Fruit fly (Drosophila melanogaster) whole organism, embryonic: Measurements from ENCODE around the gene ND-30.

ENCODE experiments used
- CG10979 ChIP-seq: fragments of 200-800 bp; sonication (Bioruptor generic); optimal IDR thresholded peaks from 2 replicates; lab custom pipeline; 2018; ENCODE audit warnings: missing biosample characterization, mild to moderate bottlenecking, missing genetic modification characterization, moderate library complexity
- CG11398 ChIP-seq: fragments of 200-800 bp; sonication (Bioruptor generic); optimal IDR thresholded peaks from 2 replicates; lab custom pipeline; 2016; ENCODE audit warnings: missing biosample characterization, missing genetic modification characterization
- CG12299 ChIP-seq: fragments of 200-800 bp; sonication (Bioruptor generic); optimal IDR thresholded peaks from 2 replicates; lab custom pipeline; 2018; ENCODE audit warnings: missing biosample characterization, mild to moderate bottlenecking, missing genetic modification characterization
- CG16863 ChIP-seq: fragments of 200-800 bp; sonication (Bioruptor generic); optimal IDR thresholded peaks from 3 replicates; lab custom pipeline; 2016; ENCODE audit warnings: missing biosample characterization, missing genetic modification characterization
- CG17912 ChIP-seq: fragments of 200-800 bp; sonication (Bioruptor generic); optimal IDR thresholded peaks from 2 replicates; lab custom pipeline; 2018; ENCODE audit warnings: missing biosample characterization, mild to moderate bottlenecking, missing genetic modification characterization
- CG18619 ChIP-seq: fragments of 200-800 bp; sonication (Bioruptor generic); optimal IDR thresholded peaks from 3 replicates; lab custom pipeline; 2017; ENCODE audit warnings: missing biosample characterization, mild to moderate bottlenecking, missing genetic modification characterization
- CG2199 ChIP-seq: fragments of 200-800 bp; sonication (Bioruptor generic); IDR thresholded peaks from 3 replicates; pipeline ENCODE4 v1.3.6; 2022; ENCODE audit warnings: missing biosample characterization, missing genetic modification characterization
- CG31441 ChIP-seq: fragments of 200-800 bp; sonication (Bioruptor generic); IDR thresholded peaks from 2 replicates; pipeline ENCODE4 v1.3.6; 2022; ENCODE audit warnings: missing biosample characterization, missing genetic modification characterization
- CG33213 ChIP-seq: fragments of 200-800 bp; sonication (Bioruptor generic); optimal IDR thresholded peaks from 3 replicates; lab custom pipeline; 2016; ENCODE audit warnings: missing biosample characterization, missing genetic modification characterization
- CG34224 ChIP-seq: fragments of 200-800 bp; sonication (Bioruptor generic); IDR thresholded peaks from 3 replicates; pipeline ENCODE4 v1.3.6; 2022; ENCODE audit warnings: missing biosample characterization, missing genetic modification characterization; ENCODE audit not compliant: partially characterized antibody
- CG3726 ChIP-seq: fragments of 200-800 bp; sonication (Bioruptor generic); IDR thresholded peaks from 3 replicates; pipeline ENCODE4, ENCODE4 v1.3.6; 2022; ENCODE audit warnings: missing biosample characterization, missing genetic modification characterization
- CG4328 ChIP-seq: fragments of 200-800 bp; sonication (Bioruptor generic); optimal IDR thresholded peaks from 3 replicates; lab custom pipeline; 2017; ENCODE audit warnings: missing biosample characterization, missing genetic modification reagents, missing genetic modification characterization
- CG43689 ChIP-seq: fragments of 200-800 bp; sonication (Bioruptor generic); IDR thresholded peaks from 2 replicates; pipeline ENCODE4 v1.3.6; 2022; ENCODE audit warnings: missing biosample characterization, missing genetic modification characterization
- CG4404 ChIP-seq: fragments of 200-800 bp; sonication (Bioruptor generic); IDR thresholded peaks from 2 replicates; pipeline ENCODE4 v1.3.6; 2022; ENCODE audit warnings: missing biosample characterization, missing genetic modification characterization
- CG4730 ChIP-seq: fragments of 200-800 bp; sonication (Bioruptor generic); IDR thresholded peaks from 2 replicates; pipeline ENCODE4 v1.3.6; 2022; ENCODE audit warnings: missing biosample characterization, missing genetic modification characterization
- CG5245 ChIP-seq: fragments of 200-800 bp; sonication (Bioruptor generic); optimal IDR thresholded peaks from 3 replicates; lab custom pipeline; 2016; ENCODE audit warnings: missing biosample characterization, missing genetic modification characterization
- CG6765 ChIP-seq: fragments of 200-800 bp; sonication (Bioruptor generic); optimal IDR thresholded peaks from 3 replicates; lab custom pipeline; 2017; ENCODE audit warnings: missing biosample characterization, mild to moderate bottlenecking, missing genetic modification characterization
- CG6854 ChIP-seq: fragments of 200-800 bp; sonication (Bioruptor generic); optimal IDR thresholded peaks from 3 replicates; lab custom pipeline; 2017; ENCODE audit warnings: missing biosample characterization, mild to moderate bottlenecking, missing genetic modification characterization
- CG7372 ChIP-seq: fragments of 200-800 bp; sonication (Bioruptor generic); IDR thresholded peaks from 2 replicates; pipeline ENCODE4 v1.3.6; 2022; ENCODE audit warnings: missing biosample characterization, missing genetic modification characterization
- CG7745 ChIP-seq: fragments of 200-800 bp; sonication (Bioruptor generic); optimal IDR thresholded peaks from 2 replicates; lab custom pipeline; 2018; ENCODE audit warnings: missing biosample characterization, mild to moderate bottlenecking, missing genetic modification characterization, moderate library complexity
- CG7928 ChIP-seq: fragments of 200-800 bp; sonication (Bioruptor generic); optimal IDR thresholded peaks from 2 replicates; lab custom pipeline; 2017; ENCODE audit warnings: missing biosample characterization, mild to moderate bottlenecking, missing genetic modification characterization
- CG8359 ChIP-seq: fragments of 200-800 bp; sonication (Bioruptor generic); optimal IDR thresholded peaks from 2 replicates; lab custom pipeline; 2017; ENCODE audit warnings: missing biosample characterization, mild to moderate bottlenecking, missing genetic modification characterization, borderline replicate concordance
- Camta ChIP-seq: fragments of 200-800 bp; sonication (Bioruptor generic); optimal IDR thresholded peaks from 2 replicates; lab custom pipeline; 2016; ENCODE audit warnings: missing biosample characterization, missing genetic modification characterization
- Chrac-16 ChIP-seq: fragments of 200-800 bp; sonication (Bioruptor generic); optimal IDR thresholded peaks from 3 replicates; lab custom pipeline; 2016; ENCODE audit warnings: missing biosample characterization, missing genetic modification characterization
- D19B ChIP-seq: fragments of 200-800 bp; sonication (Bioruptor generic); optimal IDR thresholded peaks from 2 replicates; lab custom pipeline; 2017; ENCODE audit warnings: missing biosample characterization, mild to moderate bottlenecking, missing genetic modification characterization
- Dbx ChIP-seq: fragments of 200-800 bp; sonication (Bioruptor generic); IDR thresholded peaks from 3 replicates; pipeline ENCODE4 v1.3.6; 2022; ENCODE audit warnings: missing biosample characterization, missing genetic modification characterization
- ERR ChIP-seq: fragments of 200-800 bp; sonication (Bioruptor generic); optimal IDR thresholded peaks from 2 replicates; lab custom pipeline; 2016; ENCODE audit warnings: missing biosample characterization, missing genetic modification characterization
- Elba2 ChIP-seq: fragments of 200-800 bp; sonication (Bioruptor generic); optimal IDR thresholded peaks from 3 replicates; lab custom pipeline; 2016; ENCODE audit warnings: missing biosample characterization, missing genetic modification characterization
- Hand ChIP-seq: fragments of 200-800 bp; sonication (Bioruptor generic); optimal IDR thresholded peaks from 2 replicates; lab custom pipeline; 2017; ENCODE audit warnings: mild to moderate bottlenecking, missing biosample characterization, missing genetic modification reagents, missing genetic modification characterization
- Lhr ChIP-seq: fragments of 200-800 bp; sonication (Bioruptor generic); optimal IDR thresholded peaks from 3 replicates; lab custom pipeline; 2017; ENCODE audit warnings: mild to moderate bottlenecking, missing biosample characterization, missing genetic modification reagents, missing genetic modification characterization
- Myb ChIP-seq: fragments of 200-800 bp; sonication (Bioruptor generic); optimal IDR thresholded peaks from 2 replicates; lab custom pipeline; 2016; ENCODE audit warnings: missing biosample characterization, missing genetic modification characterization
- Sin3A ChIP-seq: fragments of >200 bp; optimal IDR thresholded peaks from 2 replicates; lab custom pipeline; 2018
- Stat92E ChIP-seq, 3 experiments: fragments of >200 bp in 2 of 3; fragments of 200-800 bp in 1 of 3; sonication (Bioruptor generic) in 1 of 3; optimal IDR thresholded peaks; 2 replicates each; lab custom pipeline; 2017 to 2019; ENCODE audit warnings: missing biosample characterization in 3 of 3, missing genetic modification characterization in 3 of 3, mild to moderate bottlenecking in 1 of 3, moderate library complexity in 1 of 3
- TFAM ChIP-seq: fragments of 200-800 bp; sonication (Bioruptor generic); optimal IDR thresholded peaks from 2 replicates; lab custom pipeline; 2017; ENCODE audit warnings: missing biosample characterization, missing genetic modification characterization, inconsistent platforms
- ash1 ChIP-seq: fragments of 200-800 bp; sonication (Bioruptor generic); optimal IDR thresholded peaks from 2 replicates; lab custom pipeline; 2018; ENCODE audit warnings: missing biosample characterization, mild to moderate bottlenecking, missing genetic modification characterization
- chn ChIP-seq: fragments of 200-800 bp; sonication (Bioruptor generic); optimal IDR thresholded peaks from 2 replicates; lab custom pipeline; 2016; ENCODE audit warnings: missing biosample characterization, missing genetic modification characterization
- ems ChIP-seq: fragments of 200-800 bp; sonication (Bioruptor generic); optimal IDR thresholded peaks from 3 replicates; lab custom pipeline; 2016; ENCODE audit warnings: missing biosample characterization, missing genetic modification characterization
- fru ChIP-seq: fragments of >200 bp; optimal IDR thresholded peaks from 2 replicates; lab custom pipeline; 2017
- fu2 ChIP-seq: fragments of 200-800 bp; sonication (Bioruptor generic); optimal IDR thresholded peaks from 2 replicates; lab custom pipeline; 2016; ENCODE audit warnings: missing biosample characterization, missing genetic modification characterization
- jigr1 ChIP-seq: fragments of 200-800 bp; sonication (Bioruptor generic); IDR thresholded peaks from 3 replicates; pipeline ENCODE4 v1.3.6; 2022; ENCODE audit warnings: missing biosample characterization, missing genetic modification characterization
- kay ChIP-seq: fragments of 200-800 bp; sonication (Bioruptor generic); optimal IDR thresholded peaks from 2 replicates; lab custom pipeline; 2016; ENCODE audit warnings: missing biosample characterization, missing genetic modification characterization
- lilli ChIP-seq: fragments of 200-800 bp; sonication (Bioruptor generic); optimal IDR thresholded peaks from 3 replicates; lab custom pipeline; 2016; ENCODE audit warnings: missing biosample characterization, missing genetic modification characterization
- maf-S ChIP-seq: fragments of 200-800 bp; sonication (Bioruptor generic); optimal IDR thresholded peaks from 2 replicates; lab custom pipeline; 2016; ENCODE audit warnings: missing biosample characterization, missing genetic modification characterization
- onecut ChIP-seq: fragments of 200-800 bp; sonication (Bioruptor generic); IDR thresholded peaks from 2 replicates; pipeline ENCODE4 v1.3.6; 2022; ENCODE audit warnings: missing biosample characterization, missing genetic modification characterization
- org-1 ChIP-seq: fragments of 200-800 bp; sonication (Bioruptor generic); optimal IDR thresholded peaks from 2 replicates; lab custom pipeline; 2017; ENCODE audit warnings: missing biosample characterization, missing genetic modification characterization
- pros ChIP-seq: fragments of 200-800 bp; sonication (Bioruptor generic); optimal IDR thresholded peaks from 3 replicates; lab custom pipeline; 2019; ENCODE audit warnings: missing biosample characterization, mild to moderate bottlenecking, missing genetic modification characterization, moderate library complexity
- pzg ChIP-seq: fragments of 200-800 bp; sonication (Bioruptor generic); optimal IDR thresholded peaks from 3 replicates; lab custom pipeline; 2018; ENCODE audit warnings: missing biosample characterization, mild to moderate bottlenecking, missing genetic modification characterization, moderate library complexity
- repo ChIP-seq: fragments of 200-800 bp; sonication (Bioruptor generic); optimal IDR thresholded peaks from 2 replicates; lab custom pipeline; 2016; ENCODE audit warnings: missing biosample characterization, missing genetic modification characterization
- tin ChIP-seq: fragments of 200-800 bp; sonication (Bioruptor generic); optimal IDR thresholded peaks from 3 replicates; lab custom pipeline; 2016; ENCODE audit warnings: missing biosample characterization, missing genetic modification characterization
- trem ChIP-seq: fragments of 200-800 bp; optimal IDR thresholded peaks from 3 replicates; lab custom pipeline; 2019; ENCODE audit warnings: missing biosample characterization, mild to moderate bottlenecking, missing genetic modification characterization, moderate library complexity
- wek ChIP-seq: fragments of 200-800 bp; sonication (Bioruptor generic); optimal IDR thresholded peaks from 3 replicates; lab custom pipeline; 2018; ENCODE audit warnings: missing biosample characterization, mild to moderate bottlenecking, missing genetic modification characterization, moderate library complexity
- zen2 ChIP-seq: fragments of 200-800 bp; sonication (Bioruptor generic); IDR thresholded peaks from 3 replicates; pipeline ENCODE4 v1.3.6; 2022; ENCODE audit warnings: missing biosample characterization, missing genetic modification characterization; ENCODE audit not compliant: partially characterized antibody

ND-30 gene

DNA sequence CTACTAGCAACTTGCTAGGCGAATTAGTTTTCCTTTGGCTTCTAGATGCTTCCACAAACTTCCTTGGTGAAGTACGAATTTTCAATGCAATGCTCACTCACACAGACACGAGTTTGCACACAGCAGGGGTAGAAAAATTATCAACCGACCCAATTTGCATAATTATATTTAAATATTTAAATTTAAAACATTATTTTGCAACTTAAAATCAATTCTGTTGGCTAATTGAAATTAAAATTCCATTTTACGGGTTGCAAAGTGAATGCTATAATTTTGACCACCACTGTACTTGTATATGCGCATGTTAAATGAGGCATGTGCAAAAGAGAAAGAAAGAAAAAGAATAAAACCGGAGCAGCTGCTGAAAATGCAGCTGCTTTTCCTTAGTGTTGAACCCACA lies 34.7 kb upstream of the ND-30 start (continued):
- TF ChIP-seq jigr1 = peak; percentile 90
- TF ChIP-seq CG17912 = no peak
- TF ChIP-seq CG12299 (tag; lab: Kevin White, UChicago) = peak; percentile 93
- peak; percentile 76 for TF ChIP-seq chn (GFP tag; lab: Kevin White, UChicago)
- peak; percentile 47 for TF ChIP-seq CG4328 (GFP tag; lab: Kevin White, UChicago)
- peak; percentile 32 for TF ChIP-seq Camta (GFP tag; lab: Kevin White, UChicago)
- TF ChIP-seq CG5245 (GFP tag; lab: Kevin White, UChicago) = peak; percentile 87
- TF ChIP-seq CG6765 (GFP tag; lab: Kevin White, UChicago) = peak; percentile 86
- peak; percentile 63 for TF ChIP-seq ash1 (GFP tag; lab: Kevin White, UChicago)
- TF ChIP-seq CG43689 (GFP tag; lab: Robert Waterston, UW) = peak; percentile 77
- no peak for TF ChIP-seq CG34224 (GFP tag; lab: Robert Waterston, UW)
- TF ChIP-seq CG7928 = peak; percentile 50
- TF ChIP-seq Chrac-16 (GFP tag; lab: Kevin White, UChicago) = peak; percentile 87
- peak; percentile 32 for TF ChIP-seq Myb (GFP tag; lab: Kevin White, UChicago)
- peak; percentile 92 for TF ChIP-seq Dbx (GFP tag; lab: Robert Waterston, UW)
- peak; percentile 45 for TF ChIP-seq wek (GFP tag; lab: Kevin White, UChicago)
- TF ChIP-seq onecut (GFP tag; lab: Robert Waterston, UW) = peak; percentile 91
- TF ChIP-seq ERR (GFP tag; lab: Kevin White, UChicago) = peak; percentile 50
- peak; percentile 92 for TF ChIP-seq CG7372 (GFP tag; lab: Robert Waterston, UW)
- peak; percentile 13 for TF ChIP-seq CG11398 (GFP tag; lab: Kevin White, UChicago)
- TF ChIP-seq CG2199 = peak; percentile 94
- peak; percentile 66 for TF ChIP-seq CG16863
- TF ChIP-seq CG18619 (GFP tag; lab: Kevin White, UChicago) = peak; percentile 90
- peak; percentile 75 for TF ChIP-seq TFAM
- TF ChIP-seq maf-S = no peak
- TF ChIP-seq Hand = peak; percentile 90
- TF ChIP-seq ems = peak; percentile 63
- no peak for TF ChIP-seq pros (GFP tag; lab: Kevin White, UChicago)
- TF ChIP-seq CG4730 = peak; percentile 90
- TF ChIP-seq repo (GFP tag; lab: Kevin White, UChicago) = peak; percentile 48
- peak; percentile 14 for TF ChIP-seq fu2 (GFP tag; lab: Kevin White, UChicago)
- TF ChIP-seq D19B (GFP tag; lab: Kevin White, UChicago) = peak; percentile 79
- TF ChIP-seq Elba2 = peak; percentile 55
- peak; percentile 57 for TF ChIP-seq CG33213 (GFP tag; lab: Kevin White, UChicago)
- peak; percentile 96 for TF ChIP-seq CG31441 (GFP tag; lab: Robert Waterston, UW)
- TF ChIP-seq CG7745 = peak; percentile 56
- TF ChIP-seq CG3726 = peak; percentile 90; the same call in 2 of the 3 replicates
- peak; percentile 12 for TF ChIP-seq pzg
- peak; percentile 88 for TF ChIP-seq CG6854 (GFP tag; lab: Kevin White, UChicago)
- peak; percentile 78 for TF ChIP-seq Lhr (GFP tag; lab: Kevin White, UChicago)
- TF ChIP-seq Sin3A (lab: Kevin White, UChicago) = no peak
- peak; percentile 88 for TF ChIP-seq trem (tag; lab: Kevin White, UChicago)
- TF ChIP-seq fru (lab: Kevin White, UChicago) = no peak
- TF ChIP-seq zen2 = no peak
- TF ChIP-seq kay = peak; percentile 80
- TF ChIP-seq CG10979 (tag; lab: Kevin White, UChicago) = peak; percentile 93
- peak; percentile 86 for TF ChIP-seq CG4404 (GFP tag; lab: Robert Waterston, UW)
- peak; percentile 89 for TF ChIP-seq tin (GFP tag; lab: Kevin White, UChicago)
- peak; percentile 87 for TF ChIP-seq org-1 (GFP tag; lab: Kevin White, UChicago)
- TF ChIP-seq CG8359 = peak; percentile 73
- TF ChIP-seq lilli (GFP tag; lab: Kevin White, UChicago) = peak; percentile 81
- TF ChIP-seq Stat92E (GFP tag; optimal IDR thresholded peaks at IDR 0.05; lab: Kevin White, UChicago) = no peak
